Fruit fly (Drosophila melanogaster): ENCODE measurements around the gene Gcn2.

DNA sequence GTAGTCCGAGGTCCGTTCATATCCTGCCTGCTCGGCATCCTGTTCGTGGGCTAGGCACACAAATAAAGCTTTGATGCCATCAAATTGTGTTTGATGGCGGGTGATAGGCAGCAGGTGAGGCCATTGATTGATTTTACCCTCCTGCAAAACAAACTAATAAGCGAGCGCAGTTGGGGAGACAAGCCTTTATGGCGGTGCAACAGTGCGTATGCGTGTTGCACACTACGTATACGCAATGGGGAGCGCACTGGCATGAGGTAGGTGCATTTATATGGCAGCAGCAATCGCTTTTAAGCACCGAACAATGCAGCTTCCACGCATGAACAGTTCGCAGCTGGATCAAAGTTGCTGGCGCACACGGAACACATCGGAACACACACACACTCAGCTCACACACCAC, 15.0 kb upstream of the Gcn2 start:
- TF ChIP-seq Max (GFP tag; optimal IDR thresholded peaks at IDR 0.05) (no peak), Nf-YC (tag; optimal IDR thresholded peaks at IDR 0.05) (no peak)

Measured in whole organism, embryonic.